Fruit fly (Drosophila melanogaster) whole organism, embryonic: Measurements from ENCODE around the gene sra.

ENCODE experiments used
- Abd-B ChIP-seq: fragments of 200-800 bp; sonication (Bioruptor generic); optimal IDR thresholded peaks from 2 replicates; lab custom pipeline; 2018; ENCODE audit warnings: missing biosample characterization, mild to moderate bottlenecking, missing genetic modification characterization, moderate library complexity
- CG10274 ChIP-seq: fragments of 200-800 bp; sonication (Bioruptor generic); optimal IDR thresholded peaks from 3 replicates; lab custom pipeline; 2017; ENCODE audit warnings: missing biosample characterization, mild to moderate bottlenecking, missing genetic modification characterization
- CG11723 ChIP-seq: fragments of 200-800 bp; sonication (Bioruptor generic); optimal IDR thresholded peaks from 2 replicates; lab custom pipeline; 2017; ENCODE audit warnings: missing biosample characterization, mild to moderate bottlenecking, missing genetic modification characterization
- CG12391 ChIP-seq: fragments of 200-800 bp; sonication (Bioruptor generic); optimal IDR thresholded peaks from 3 replicates; lab custom pipeline; 2018; ENCODE audit warnings: missing biosample characterization, mild to moderate bottlenecking, missing genetic modification characterization, moderate library complexity
- CG13424 ChIP-seq: fragments of 200-800 bp; sonication (Bioruptor generic); optimal IDR thresholded peaks from 2 replicates; lab custom pipeline; 2019; ENCODE audit warnings: missing biosample characterization, mild to moderate bottlenecking, missing genetic modification characterization, moderate library complexity
- CG14710 ChIP-seq: fragments of 200-800 bp; sonication (Bioruptor generic); optimal IDR thresholded peaks from 3 replicates; lab custom pipeline; 2019; ENCODE audit warnings: missing biosample characterization, mild to moderate bottlenecking, missing genetic modification characterization, moderate library complexity
- CG16815 ChIP-seq: fragments of 200-800 bp; sonication (Bioruptor generic); optimal IDR thresholded peaks from 3 replicates; lab custom pipeline; 2017; ENCODE audit warnings: missing biosample characterization, mild to moderate bottlenecking, missing genetic modification characterization
- CG17361 ChIP-seq: fragments of 200-800 bp; sonication (Bioruptor generic); IDR thresholded peaks from 3 replicates; pipeline ENCODE4 v1.3.6; 2022; ENCODE audit warnings: missing biosample characterization, missing genetic modification characterization
- CG2678 ChIP-seq: fragments of 200-800 bp; sonication (Bioruptor generic); optimal IDR thresholded peaks from 3 replicates; lab custom pipeline; 2019; ENCODE audit warnings: missing biosample characterization, mild to moderate bottlenecking, missing genetic modification characterization, moderate library complexity
- CG2712 ChIP-seq: fragments of 200-800 bp; optimal IDR thresholded peaks from 3 replicates; lab custom pipeline; 2019; ENCODE audit warnings: missing biosample characterization, mild to moderate bottlenecking, missing genetic modification characterization, moderate library complexity
- CG30431 ChIP-seq: fragments of 200-800 bp; sonication (Bioruptor generic); optimal IDR thresholded peaks from 2 replicates; lab custom pipeline; 2017; ENCODE audit warnings: missing biosample characterization, missing genetic modification characterization
- CG31441 ChIP-seq: fragments of 200-800 bp; sonication (Bioruptor generic); IDR thresholded peaks from 2 replicates; pipeline ENCODE4 v1.3.6; 2022; ENCODE audit warnings: missing biosample characterization, missing genetic modification characterization
- CG3726 ChIP-seq: fragments of 200-800 bp; sonication (Bioruptor generic); IDR thresholded peaks from 3 replicates; pipeline ENCODE4, ENCODE4 v1.3.6; 2022; ENCODE audit warnings: missing biosample characterization, missing genetic modification characterization
- CG3838 ChIP-seq: fragments of 200-800 bp; sonication (Bioruptor generic); optimal IDR thresholded peaks from 3 replicates; lab custom pipeline; 2016; ENCODE audit warnings: missing biosample characterization, missing genetic modification characterization
- CG4328 ChIP-seq: fragments of 200-800 bp; sonication (Bioruptor generic); optimal IDR thresholded peaks from 3 replicates; lab custom pipeline; 2017; ENCODE audit warnings: missing biosample characterization, missing genetic modification reagents, missing genetic modification characterization
- CG4360 ChIP-seq: fragments of 200-800 bp; sonication (Bioruptor generic); IDR thresholded peaks from 2 replicates; pipeline ENCODE4 v1.3.6; 2022; ENCODE audit warnings: missing biosample characterization, missing genetic modification characterization
- CG7556 ChIP-seq: fragments of 200-800 bp; sonication (Bioruptor generic); optimal IDR thresholded peaks from 2 replicates; lab custom pipeline; 2017; ENCODE audit warnings: missing biosample characterization, mild to moderate bottlenecking, missing genetic modification characterization
- CG8281 ChIP-seq: fragments of 200-800 bp; sonication (Bioruptor generic); optimal IDR thresholded peaks from 2 replicates; lab custom pipeline; 2018; ENCODE audit warnings: missing biosample characterization, mild to moderate bottlenecking, missing genetic modification characterization, moderate library complexity
- CG9437 ChIP-seq: fragments of 200-800 bp; sonication (Bioruptor generic); optimal IDR thresholded peaks from 2 replicates; lab custom pipeline; 2018; ENCODE audit warnings: missing biosample characterization, mild to moderate bottlenecking, missing genetic modification characterization
- CG9727 ChIP-seq: fragments of 200-800 bp; sonication (Bioruptor generic); optimal IDR thresholded peaks from 3 replicates; lab custom pipeline; 2017; ENCODE audit warnings: missing biosample characterization, mild to moderate bottlenecking, missing genetic modification characterization
- Dek ChIP-seq: fragments of 200-800 bp; sonication (Bioruptor generic); optimal IDR thresholded peaks from 3 replicates; lab custom pipeline; 2019; ENCODE audit warnings: missing biosample characterization, mild to moderate bottlenecking, missing genetic modification characterization, moderate library complexity
- Dip3 ChIP-seq: fragments of 200-800 bp; sonication (Bioruptor generic); optimal IDR thresholded peaks from 3 replicates; lab custom pipeline; 2016; ENCODE audit warnings: missing biosample characterization, missing genetic modification characterization
- Dref ChIP-seq: fragments of 200-800 bp; sonication (Bioruptor generic); IDR thresholded peaks from 2 replicates; pipeline ENCODE4 v1.3.6; 2022; ENCODE audit warnings: missing biosample characterization, missing genetic modification characterization
- Hmx ChIP-seq: fragments of 200-800 bp; sonication (Bioruptor generic); optimal IDR thresholded peaks from 2 replicates; lab custom pipeline; 2016; ENCODE audit warnings: missing biosample characterization, missing genetic modification characterization
- Kr ChIP-seq: fragments of 200-800 bp; sonication (Bioruptor generic); optimal IDR thresholded peaks from 2 replicates; lab custom pipeline; 2017; ENCODE audit warnings: missing biosample characterization, mild to moderate bottlenecking, missing genetic modification characterization
- Max ChIP-seq: fragments of 200-800 bp; sonication (Bioruptor generic); optimal IDR thresholded peaks from 2 replicates; lab custom pipeline; 2016; ENCODE audit warnings: missing biosample characterization, mild to moderate bottlenecking, missing genetic modification characterization
- Med ChIP-seq: fragments of 200-800 bp; sonication (Bioruptor generic); peaks from one replicate; lab custom pipeline; 2016; ENCODE audit warnings: missing biosample characterization, missing genetic modification characterization, mild to moderate bottlenecking, inconsistent platforms, moderate library complexity
- Oaz ChIP-seq: fragments of 200-800 bp; sonication (Bioruptor generic); IDR thresholded peaks from 2 replicates; pipeline ENCODE4 v1.3.6; 2022; ENCODE audit warnings: missing biosample characterization, missing genetic modification characterization
- PHDP ChIP-seq: fragments of 200-800 bp; sonication (Bioruptor generic); optimal IDR thresholded peaks from 3 replicates; lab custom pipeline; 2018; ENCODE audit warnings: missing biosample characterization, mild to moderate bottlenecking, missing genetic modification characterization, moderate library complexity
- Sox102F ChIP-seq: fragments of 200-800 bp; sonication (Bioruptor generic); optimal IDR thresholded peaks from 2 replicates; lab custom pipeline; 2018; ENCODE audit warnings: missing biosample characterization, mild to moderate bottlenecking, missing genetic modification characterization, moderate library complexity
- Spps ChIP-seq: fragments of 200-800 bp; sonication (Bioruptor generic); optimal IDR thresholded peaks from 2 replicates; lab custom pipeline; 2018; ENCODE audit warnings: missing biosample characterization, mild to moderate bottlenecking, missing genetic modification characterization
- Usf ChIP-seq: fragments of 200-800 bp; sonication (Bioruptor generic); optimal IDR thresholded peaks from 2 replicates; lab custom pipeline; 2017; ENCODE audit warnings: missing genotype, missing biosample characterization, missing genetic modification characterization
- Xbp1 ChIP-seq: fragments of 200-800 bp; sonication (Bioruptor generic); optimal IDR thresholded peaks from 3 replicates; lab custom pipeline; 2016; ENCODE audit warnings: missing biosample characterization, mild to moderate bottlenecking, missing genetic modification characterization
- Xrp1 ChIP-seq: fragments of 200-800 bp; sonication (Bioruptor generic); IDR thresholded peaks from 2 replicates; pipeline ENCODE4 v1.3.6; 2022; ENCODE audit warnings: missing biosample characterization, missing genetic modification characterization
- ac ChIP-seq: fragments of 200-800 bp; sonication (Bioruptor generic); optimal IDR thresholded peaks from 3 replicates; lab custom pipeline; 2017; ENCODE audit warnings: missing biosample characterization, mild to moderate bottlenecking, missing genetic modification characterization
- al ChIP-seq: fragments of 200-800 bp; sonication (Bioruptor generic); IDR thresholded peaks from 2 replicates; pipeline ENCODE4 v1.3.6; 2022; ENCODE audit warnings: missing biosample characterization, missing genetic modification characterization
- ase ChIP-seq: fragments of 200-800 bp; sonication (Bioruptor generic); IDR thresholded peaks from 3 replicates; pipeline ENCODE4 v1.3.6; 2022; ENCODE audit warnings: missing biosample characterization, missing genetic modification characterization
- bbx ChIP-seq: fragments of 200-800 bp; sonication (Bioruptor generic); IDR thresholded peaks from 2 replicates; pipeline ENCODE4 v1.3.6; 2022; ENCODE audit warnings: missing biosample characterization, missing genetic modification characterization; ENCODE audit not compliant: partially characterized antibody
- bcd ChIP-seq: fragments of 200-800 bp; sonication (Bioruptor generic); optimal IDR thresholded peaks from 2 replicates; lab custom pipeline; 2017; ENCODE audit warnings: missing biosample characterization, mild to moderate bottlenecking, missing genetic modification characterization
- chif ChIP-seq, 2 experiments: fragments of 200-800 bp; sonication (Bioruptor generic); optimal IDR thresholded peaks; 3 replicates each; lab custom pipeline; 2016; ENCODE audit warnings: missing biosample characterization in 2 of 2, missing genetic modification characterization in 2 of 2
- dmrt11E ChIP-seq: fragments of 200-800 bp; sonication (Bioruptor generic); optimal IDR thresholded peaks from 3 replicates; lab custom pipeline; 2018; ENCODE audit warnings: missing biosample characterization, mild to moderate bottlenecking, missing genetic modification characterization, moderate library complexity
- gcm ChIP-seq: fragments of 200-800 bp; sonication (Bioruptor generic); optimal IDR thresholded peaks from 2 replicates; lab custom pipeline; 2019; ENCODE audit warnings: missing biosample characterization, mild to moderate bottlenecking, missing genetic modification characterization, moderate library complexity
- her ChIP-seq: fragments of 200-800 bp; sonication (Bioruptor generic); optimal IDR thresholded peaks from 2 replicates; lab custom pipeline; 2016; ENCODE audit warnings: missing biosample characterization, missing genetic modification characterization
- inv ChIP-seq: fragments of 200-800 bp; sonication (Bioruptor generic); IDR thresholded peaks from 2 replicates; pipeline ENCODE4 v1.3.6; 2022; ENCODE audit warnings: missing biosample characterization, missing genetic modification characterization; ENCODE audit not compliant: partially characterized antibody
- lola ChIP-seq, 3 experiments: fragments of >200 bp in 2 of 3; fragments of 200-800 bp in 1 of 3; sonication (Bioruptor generic) in 1 of 3; optimal IDR thresholded peaks; 2 replicates each; lab custom pipeline; 2017 to 2019; ENCODE audit warnings: missing biosample characterization in 3 of 3, missing genetic modification characterization in 3 of 3, mild to moderate bottlenecking in 1 of 3, moderate library complexity in 1 of 3
- nerfin-1 ChIP-seq: fragments of 200-800 bp; sonication (Bioruptor generic); optimal IDR thresholded peaks from 3 replicates; lab custom pipeline; 2019; ENCODE audit warnings: missing biosample characterization, mild to moderate bottlenecking, missing genetic modification characterization, moderate library complexity
- nmo ChIP-seq: fragments of 200-800 bp; sonication (Bioruptor generic); optimal IDR thresholded peaks from 2 replicates; lab custom pipeline; 2018; ENCODE audit warnings: missing biosample characterization, mild to moderate bottlenecking, missing genetic modification characterization, moderate library complexity
- ranshi ChIP-seq: fragments of 200-800 bp; sonication (Bioruptor generic); IDR thresholded peaks from 2 replicates; pipeline ENCODE4 v1.3.6; 2022; ENCODE audit warnings: missing biosample characterization, missing genetic modification characterization
- schlank ChIP-seq: fragments of 200-800 bp; sonication (Bioruptor generic); optimal IDR thresholded peaks from 2 replicates; lab custom pipeline; 2018; ENCODE audit warnings: missing biosample characterization, mild to moderate bottlenecking, missing genetic modification characterization
- ttk ChIP-seq: fragments of 200-800 bp; sonication (Bioruptor generic); IDR thresholded peaks from 2 replicates; pipeline ENCODE4 v2.1.2; 2022; ENCODE audit warnings: missing biosample characterization, missing genetic modification characterization
- zen2 ChIP-seq: fragments of 200-800 bp; sonication (Bioruptor generic); IDR thresholded peaks from 3 replicates; pipeline ENCODE4 v1.3.6; 2022; ENCODE audit warnings: missing biosample characterization, missing genetic modification characterization; ENCODE audit not compliant: partially characterized antibody

sra gene

dm6 chr3R:16234745-16235149 lies 47.9 kb downstream of the sra start (continued):
- TF ChIP-seq ac (GFP tag; lab: Kevin White, UChicago) (no peak), CG9727 (GFP tag; lab: Kevin White, UChicago) (peak; percentile 56), chif (GFP tag; optimal IDR thresholded peaks at IDR 0.05; lab: Kevin White, UChicago) (no peak), lola (GFP tag; optimal IDR thresholded peaks at IDR 0.05; lab: Kevin White, UChicago) (peak in 1 of 3 experiments; percentile 52), Usf (GFP tag; lab: Kevin White, UChicago) (peak; percentile 23), al (GFP tag; lab: Robert Waterston, UW) (no peak), nmo (GFP tag; lab: Kevin White, UChicago) (peak; percentile 68), Dip3 (GFP tag; lab: Kevin White, UChicago) (no peak), bcd (peak; percentile 26), Kr (no peak), ranshi (no peak), Xbp1 (GFP tag; lab: Kevin White, UChicago) (peak; percentile 11), CG12391 (tag; lab: Kevin White, UChicago) (peak; percentile 40), CG10274 (GFP tag; lab: Kevin White, UChicago) (peak; percentile 32), Dref (GFP tag; lab: Robert Waterston, UW) (no peak), CG4328 (no peak), schlank (tag; lab: Kevin White, UChicago) (no peak), gcm (no peak), CG2712 (tag; lab: Kevin White, UChicago) (peak; percentile 63), nerfin-1 (no peak), CG30431 (GFP tag; lab: Kevin White, UChicago) (peak; percentile 6), Sox102F (peak; percentile 49), PHDP (tag; lab: Kevin White, UChicago) (peak; percentile 15), CG13424 (peak; percentile 53), her (GFP tag; lab: Kevin White, UChicago) (no peak), ttk (no peak), Oaz (GFP tag; lab: Robert Waterston, UW) (no peak), CG7556 (GFP tag; lab: Kevin White, UChicago) (peak; percentile 79), CG31441 (no peak), CG8281 (tag; lab: Kevin White, UChicago) (no peak), CG2678 (tag; lab: Kevin White, UChicago) (peak; percentile 64), bbx (no peak), ase (GFP tag; lab: Robert Waterston, UW) (no peak), CG16815 (GFP tag; lab: Kevin White, UChicago) (peak; percentile 28), Xrp1 (GFP tag; lab: Robert Waterston, UW) (no peak), inv (GFP tag; lab: Robert Waterston, UW) (no peak), CG4360 (GFP tag; lab: Robert Waterston, UW) (no peak), CG14710 (tag; lab: Kevin White, UChicago) (peak; percentile 62), CG3726 (GFP tag; lab: Robert Waterston, UW) (no peak), Dek (tag; lab: Kevin White, UChicago) (peak; percentile 2), CG9437 (GFP tag; lab: Kevin White, UChicago) (peak; percentile 47), Spps (tag; lab: Kevin White, UChicago) (no peak), Max (GFP tag; lab: Kevin White, UChicago) (peak; percentile 18), CG3838 (GFP tag; lab: Kevin White, UChicago) (no peak), dmrt11E (tag; lab: Kevin White, UChicago) (peak; percentile 52), Med (peak; percentile 4), CG11723 (GFP tag; lab: Kevin White, UChicago) (peak; percentile 11), CG17361 (no peak), zen2 (GFP tag; lab: Robert Waterston, UW) (no peak), Hmx (GFP tag; lab: Kevin White, UChicago) (peak; percentile 30), Abd-B (GFP tag; lab: Kevin White, UChicago) (peak; percentile 31)
